Fruit fly (Drosophila melanogaster) whole organism, wandering third instar larva: Measurements from ENCODE around the gene CG18809.

Source experiments
- Abd-B ChIP-seq: fragments of >200 bp; optimal IDR thresholded peaks from 2 replicates; lab custom pipeline; 2017; ENCODE audit warnings: missing biosample characterization, missing genetic modification characterization
- Hr83 ChIP-seq: fragments of 200-300 bp; sonication (Bioruptor generic); optimal IDR thresholded peaks from 2 replicates; lab custom pipeline; 2016; ENCODE audit warnings: missing biosample characterization, mild to moderate bottlenecking, missing genetic modification characterization, moderate library complexity; ENCODE audit not compliant: poor library complexity, severe bottlenecking
- Jra ChIP-seq: sonication (Bioruptor generic); optimal IDR thresholded peaks from 2 replicates; lab custom pipeline; 2016; ENCODE audit warnings: missing biosample characterization, missing genetic modification characterization
- N ChIP-seq: fragments of >200 bp; optimal IDR thresholded peaks from 2 replicates; lab custom pipeline; 2018; ENCODE audit warnings: missing biosample characterization, missing external identifiers, missing genetic modification characterization
- Rel ChIP-seq, 2 experiments: fragments of 200-800 bp; sonication (Bioruptor generic) in 1 of 2; optimal IDR thresholded peaks; 2 replicates in 1 of 2; 3 replicates in 1 of 2; lab custom pipeline; 2016 to 2019; ENCODE audit warnings: mild to moderate bottlenecking in 2 of 2, missing biosample characterization in 2 of 2, missing genetic modification characterization in 2 of 2, moderate library complexity in 1 of 2
- br ChIP-seq: fragments of 200-800 bp; sonication (Bioruptor generic); optimal IDR thresholded peaks from 2 replicates; lab custom pipeline; 2016; ENCODE audit warnings: missing biosample characterization, missing genetic modification characterization
- ey ChIP-seq: fragments of 200-800 bp; sonication (Bioruptor generic); optimal IDR thresholded peaks from 2 replicates; lab custom pipeline; 2016; ENCODE audit warnings: missing biosample characterization, missing genetic modification characterization
- fru ChIP-seq: fragments of 200-800 bp; sonication (Bioruptor generic); optimal IDR thresholded peaks from 3 replicates; lab custom pipeline; 2016; ENCODE audit warnings: missing biosample characterization, mild to moderate bottlenecking, missing genetic modification characterization
- h ChIP-seq: fragments of 200-800 bp; sonication (Bioruptor generic); optimal IDR thresholded peaks from 3 replicates; lab custom pipeline; 2016; ENCODE audit warnings: missing biosample characterization, mild to moderate bottlenecking, missing genetic modification characterization
- psq ChIP-seq: fragments of 200-800 bp; sonication (Bioruptor generic); optimal IDR thresholded peaks from 3 replicates; lab custom pipeline; 2017; ENCODE audit warnings: missing biosample characterization, mild to moderate bottlenecking, missing genetic modification characterization, moderate library complexity
- tai ChIP-seq: sonication (Bioruptor generic); optimal IDR thresholded peaks from 2 replicates; lab custom pipeline; 2016; ENCODE audit warnings: missing biosample characterization, missing genetic modification characterization
- usp ChIP-seq: fragments of >200 bp; optimal IDR thresholded peaks from 2 replicates; lab custom pipeline; 2017; ENCODE audit warnings: missing biosample characterization, missing genetic modification characterization
- woc ChIP-seq: sonication (Bioruptor generic); optimal IDR thresholded peaks from 2 replicates; lab custom pipeline; 2016; ENCODE audit warnings: missing biosample characterization, mild to moderate bottlenecking, missing genetic modification characterization

dm6 chrX:19753710-19754109 lies 9.6 kb upstream of the CG18809 start:
- TF ChIP-seq N, result no peak
- TF ChIP-seq br, result no peak
- no peak for TF ChIP-seq Abd-B (GFP tag; lab: Kevin White, UChicago)
- TF ChIP-seq Hr83 (GFP tag; lab: Kevin White, UChicago), result no peak
- TF ChIP-seq psq (GFP tag; lab: Kevin White, UChicago), result no peak
- no peak for TF ChIP-seq Rel (GFP tag; optimal IDR thresholded peaks at IDR 0.05; lab: Kevin White, UChicago)
- no peak for TF ChIP-seq Rel (tag; optimal IDR thresholded peaks at IDR 0.05; lab: Kevin White, UChicago)
- no peak for TF ChIP-seq h (GFP tag; lab: Kevin White, UChicago)
- no peak for TF ChIP-seq Jra (GFP tag; lab: Kevin White, UChicago)
- no peak for TF ChIP-seq tai (GFP tag; lab: Kevin White, UChicago)
- no peak for TF ChIP-seq fru (GFP tag; lab: Kevin White, UChicago)
- TF ChIP-seq woc (GFP tag; lab: Kevin White, UChicago), result no peak
- no peak for TF ChIP-seq usp (GFP tag; lab: Kevin White, UChicago)
- no peak for TF ChIP-seq ey (GFP tag; lab: Kevin White, UChicago)
